Worm (Caenorhabditis elegans) whole organism, young adult: ENCODE results near the gene C26G2.2.
A peak's percentile ranks its signal among the peaks of the same experiment; 100 is the strongest.

ENCODE experiments used
- B0019.2 ChIP-seq: fragments of 200-800 bp; sonication (Bioruptor generic); conservative IDR thresholded peaks from 2 replicates; pipeline ENCODE4 v1.3.6; 2022; ENCODE audit warnings: missing genetic modification reagents, missing genetic modification characterization, missing compliant biosample characterization
- B0035.1 ChIP-seq: sonication (generic microtip); optimal IDR thresholded peaks from 2 replicates; lab custom pipeline; 2016; ENCODE audit warnings: missing genetic modification characterization, mild to moderate bottlenecking, missing compliant biosample characterization, missing genotype, missing genetic modification reagents
- B0336.3 ChIP-seq: fragments of 200-800 bp; sonication (Bioruptor generic); IDR thresholded peaks from 2 replicates; pipeline ENCODE4 v1.3.6; 2022; ENCODE audit warnings: missing genetic modification characterization, missing compliant biosample characterization
- D2030.7 ChIP-seq: fragments of 200-800 bp; sonication (Bioruptor generic); IDR thresholded peaks from 2 replicates; pipeline ENCODE4 v1.3.6; 2022; ENCODE audit warnings: missing genetic modification reagents, missing genetic modification characterization, missing compliant biosample characterization
- F22D6.2 ChIP-seq: sonication (generic microtip); optimal IDR thresholded peaks from 2 replicates; lab custom pipeline; 2016; ENCODE audit warnings: mild to moderate bottlenecking, missing genetic modification characterization, missing compliant biosample characterization
- F57C9.4 ChIP-seq: sonication (generic microtip); optimal IDR thresholded peaks from 2 replicates; lab custom pipeline; 2017; ENCODE audit warnings: mild to moderate bottlenecking, missing genetic modification characterization, missing compliant biosample characterization
- Y67H2A.10 ChIP-seq: fragments of 200-800 bp; sonication (Bioruptor generic); conservative IDR thresholded peaks from 2 replicates; pipeline ENCODE4 v1.3.6; 2022; ENCODE audit warnings: missing genetic modification reagents, missing genetic modification characterization, missing compliant biosample characterization
- Y79H2A.3 ChIP-seq: fragments of 200-800 bp; sonication (Bioruptor generic); conservative IDR thresholded peaks from 2 replicates; pipeline ENCODE4 v1.3.6; 2022; ENCODE audit warnings: missing genetic modification reagents, missing genetic modification characterization, missing compliant biosample characterization
- Y95B8A.8 ChIP-seq: fragments of 200-800 bp; sonication (Bioruptor generic); IDR thresholded peaks from 2 replicates; pipeline ENCODE4 v1.3.6; 2022; ENCODE audit warnings: missing genetic modification reagents, missing genetic modification characterization, missing compliant biosample characterization
- ZK185.1 ChIP-seq: sonication (generic microtip); optimal IDR thresholded peaks from 2 replicates; lab custom pipeline; 2016; ENCODE audit warnings: mild to moderate bottlenecking, missing genetic modification characterization, missing compliant biosample characterization; ENCODE audit not compliant: poor library complexity, severe bottlenecking
- atf-7 ChIP-seq: sonication (generic microtip); optimal IDR thresholded peaks from 2 replicates; lab custom pipeline; 2017; ENCODE audit warnings: mild to moderate bottlenecking, missing genetic modification characterization, missing compliant biosample characterization
- attf-5 ChIP-seq: fragments of 200-800 bp; sonication (Bioruptor generic); optimal IDR thresholded peaks from 2 replicates; lab custom pipeline; 2018; ENCODE audit warnings: mild to moderate bottlenecking, missing genetic modification characterization, missing compliant biosample characterization
- cebp-1 ChIP-seq, 2 experiments: fragments of 200-800 bp in 1 of 2; sonication (Bioruptor generic) in 1 of 2; sonication (generic microtip) in 1 of 2; IDR thresholded peaks in 1 of 2; optimal IDR thresholded peaks in 1 of 2; 2 replicates each; pipeline versions ENCODE4 v1.3.6 to Lab custom; 2017 to 2022; ENCODE audit warnings: missing compliant biosample characterization in 2 of 2, missing genetic modification characterization in 2 of 2, mild to moderate bottlenecking in 1 of 2, missing genetic modification reagents in 1 of 2, moderate library complexity in 1 of 2
- ceh-91 ChIP-seq: fragments of 200-800 bp; sonication (Bioruptor generic); IDR thresholded peaks from 2 replicates; pipeline ENCODE4 v1.3.6; 2022; ENCODE audit warnings: missing genetic modification reagents, missing genetic modification characterization, missing compliant biosample characterization
- chd-7 ChIP-seq: sonication (generic microtip); optimal IDR thresholded peaks from 2 replicates; lab custom pipeline; 2016; ENCODE audit warnings: mild to moderate bottlenecking, missing genetic modification characterization, moderate library complexity, missing compliant biosample characterization
- dox-1 ChIP-seq: fragments of 200-800 bp; sonication (Bioruptor generic); IDR thresholded peaks from 2 replicates; pipeline ENCODE4 v1.3.6; 2022; ENCODE audit warnings: missing genetic modification reagents, missing genetic modification characterization, missing compliant biosample characterization
- ekl-4 ChIP-seq: fragments of 200-800 bp; sonication (Bioruptor generic); IDR thresholded peaks from 2 replicates; pipeline ENCODE4 v1.3.6; 2022; ENCODE audit warnings: missing genetic modification reagents, missing genetic modification characterization, missing compliant biosample characterization
- let-607 ChIP-seq, 2 experiments: fragments of 200-800 bp in 1 of 2; sonication (Bioruptor generic) in 1 of 2; sonication (generic microtip) in 1 of 2; optimal IDR thresholded peaks; 2 replicates each; lab custom pipeline; 2016 to 2018; ENCODE audit warnings: mild to moderate bottlenecking in 2 of 2, missing compliant biosample characterization in 2 of 2, missing genetic modification characterization in 2 of 2, moderate library complexity in 2 of 2, missing genotype in 1 of 2
- lin-26 ChIP-seq: fragments of 200-800 bp; sonication (Bioruptor generic); IDR thresholded peaks from 2 replicates; pipeline ENCODE4 v1.3.6; 2022; ENCODE audit warnings: missing genetic modification reagents, missing genetic modification characterization, missing compliant biosample characterization
- lin-40 ChIP-seq: sonication (generic microtip); optimal IDR thresholded peaks from 2 replicates; lab custom pipeline; 2016; ENCODE audit warnings: missing genetic modification characterization, mild to moderate bottlenecking, missing compliant biosample characterization, missing genotype, missing genetic modification reagents
- lin-54 ChIP-seq: fragments of 200-800 bp; sonication (Bioruptor generic); optimal IDR thresholded peaks from 2 replicates; lab custom pipeline; 2018; ENCODE audit warnings: mild to moderate bottlenecking, missing genetic modification characterization, missing compliant biosample characterization
- lsl-1 ChIP-seq: fragments of 200-800 bp; sonication (Bioruptor generic); optimal IDR thresholded peaks from 2 replicates; lab custom pipeline; 2018; ENCODE audit warnings: mild to moderate bottlenecking, missing genetic modification characterization, moderate library complexity, missing compliant biosample characterization
- mcd-1 ChIP-seq: fragments of 200-800 bp; sonication (Bioruptor generic); IDR thresholded peaks from 2 replicates; pipeline ENCODE4 v1.3.6; 2022; ENCODE audit warnings: missing genetic modification reagents, missing genetic modification characterization, missing compliant biosample characterization
- nhr-179 ChIP-seq: sonication (generic microtip); optimal IDR thresholded peaks from 2 replicates; lab custom pipeline; 2016; ENCODE audit warnings: mild to moderate bottlenecking, missing genetic modification characterization, missing compliant biosample characterization
- nhr-80 ChIP-seq: sonication (generic microtip); optimal IDR thresholded peaks from 2 replicates; lab custom pipeline; 2016; ENCODE audit warnings: missing genetic modification characterization, missing compliant biosample characterization
- nhr-90 ChIP-seq: sonication (generic microtip); optimal IDR thresholded peaks from 2 replicates; lab custom pipeline; 2016; ENCODE audit warnings: missing genotype, mild to moderate bottlenecking, missing genetic modification characterization, missing compliant biosample characterization
- pha-4 ChIP-seq: fragments of 150-350 bp; sonication (generic microtip); optimal IDR thresholded peaks from 2 replicates; lab custom pipeline; 2014; ENCODE audit warnings: missing biosample characterization, missing genetic modification reagents, missing genetic modification characterization
- rcor-1 ChIP-seq: fragments of 200-800 bp; sonication (Bioruptor generic); IDR thresholded peaks from 2 replicates; pipeline ENCODE4 v1.3.6; 2022; ENCODE audit warnings: missing genetic modification reagents, missing genetic modification characterization, missing compliant biosample characterization
- snpc-4 ChIP-seq, 5 experiments: fragments of 150-350 bp in 1 of 5; sonication (generic microtip) in 4 of 5; optimal IDR thresholded peaks; 2 replicates each; lab custom pipeline; 2014 to 2018; ENCODE audit warnings: missing genetic modification characterization in 5 of 5, missing biosample characterization in 3 of 5, antibody characterized with exemption in 2 of 5, mild to moderate bottlenecking in 2 of 5, missing compliant biosample characterization in 2 of 5, missing genotype in 2 of 5, moderate library complexity in 2 of 5, missing genetic modification reagents in 1 of 5
- tbp1 ChIP-seq: fragments of 200-800 bp; sonication (Bioruptor generic); optimal IDR thresholded peaks from 2 replicates; lab custom pipeline; 2018; ENCODE audit warnings: mild to moderate bottlenecking, missing genetic modification characterization, missing compliant biosample characterization
- unc-62 ChIP-seq: fragments of 150-350 bp; optimal IDR thresholded peaks from 2 replicates; lab custom pipeline; 2014; ENCODE audit warnings: missing biosample characterization, missing genetic modification reagents, missing genetic modification characterization
- zfh-2 ChIP-seq: fragments of 200-800 bp; sonication (Bioruptor generic); conservative IDR thresholded peaks from 2 replicates; pipeline ENCODE4 v1.3.6; 2022; ENCODE audit warnings: missing genetic modification reagents, missing genetic modification characterization, missing compliant biosample characterization
- ztf-22 ChIP-seq: fragments of 200-800 bp; sonication (Bioruptor generic); optimal IDR thresholded peaks from 2 replicates; lab custom pipeline; 2018; ENCODE audit warnings: mild to moderate bottlenecking, missing genetic modification characterization, moderate library complexity, missing compliant biosample characterization

C26G2.2 gene

DNA sequence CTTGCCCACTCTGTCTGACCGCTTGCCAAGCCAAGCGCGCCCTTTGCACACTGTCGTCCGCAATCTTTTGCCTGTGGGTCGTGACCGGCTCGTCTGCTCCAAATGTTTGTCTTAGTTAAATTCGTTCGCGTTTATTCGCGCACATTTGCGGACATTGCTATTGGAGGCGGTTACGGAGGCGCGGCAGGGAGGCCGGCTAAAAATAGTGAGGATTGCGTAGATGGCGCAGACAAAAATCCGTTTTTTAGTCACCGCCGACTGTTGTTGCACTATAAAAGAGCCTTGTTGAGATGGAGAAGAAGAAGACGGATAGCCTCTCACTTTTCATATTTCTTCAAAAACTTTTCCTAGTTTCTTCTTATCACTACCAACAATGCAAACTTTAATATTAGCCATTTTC lies 37.4 kb downstream of the C26G2.2 start, which contains the start of gene F40E10.5:
F40E10.5 (plus strand) TSS at position 301 of the 400 bp plus-strand sequence.
- TF ChIP-seq rcor-1 (GFP tag; lab: Robert Waterston, UW) (no peak), zfh-2 (GFP tag; lab: Robert Waterston, UW) (peak; percentile 63)
- TF ChIP-seq, all 124 proteins: peak for 1

DNA sequence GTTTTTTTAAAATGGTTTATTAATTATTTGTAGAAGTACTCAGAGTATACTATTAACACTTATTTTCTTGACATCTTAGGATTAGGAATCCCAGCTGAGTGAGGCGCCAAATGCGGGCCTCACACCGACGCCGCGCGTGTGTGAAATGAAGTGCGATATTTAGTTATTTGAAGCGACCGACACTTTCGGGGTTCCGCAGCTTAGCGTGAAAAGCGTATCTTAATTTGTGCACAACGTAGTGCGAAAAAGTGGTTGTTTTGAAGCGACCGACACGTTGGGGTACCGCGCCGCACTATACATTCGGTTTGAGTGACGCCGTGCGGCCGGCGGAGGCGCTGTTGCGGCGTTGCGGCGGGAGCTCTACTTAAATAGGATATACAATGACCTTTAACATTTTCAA lies 40.8 kb downstream of the C26G2.2 start:
- TF ChIP-seq Y79H2A.3 (GFP tag; lab: Robert Waterston, UW) (no peak), ceh-91 (no peak), snpc-4 (GFP tag; optimal IDR thresholded peaks at IDR 0.05; lab: Kevin White, UChicago) (no peak), snpc-4 (tag; optimal IDR thresholded peaks at IDR 0.05; lab: Kevin White, UChicago) (peak in 2 of 4 experiments; percentile 68 to 80), nhr-179 (tag; lab: Kevin White, UChicago) (no peak)

ce11 chrX:14706698-14707285 lies 42.7 kb downstream of the C26G2.2 start, which contains the start of gene tmem-184:
TSS of gene tmem-184 (minus strand) at chrX:14706861.
- TF ChIP-seq Y67H2A.10 = no peak
- peak; percentile 50 for TF ChIP-seq attf-5 (GFP tag; lab: Kevin White, UChicago)
- TF ChIP-seq Y95B8A.8 (GFP tag; lab: Robert Waterston, UW) = no peak
- TF ChIP-seq nhr-90 (tag; lab: Kevin White, UChicago) = peak; percentile 2
- peak; percentile 51 for TF ChIP-seq chd-7
- TF ChIP-seq lin-40 (tag; lab: Kevin White, UChicago) = peak; percentile 70
- TF ChIP-seq lin-26 (GFP tag; lab: Robert Waterston, UW) = 0 out of 2 replicates have a peak, but pooled peaks have one; percentile 10
- TF ChIP-seq let-607 (tag; optimal IDR thresholded peaks at IDR 0.05; lab: Kevin White, UChicago) = peak; percentile 79 to 86
- peak; percentile 31 for TF ChIP-seq tbp1 (GFP tag; lab: Kevin White, UChicago)
- TF ChIP-seq D2030.7 (GFP tag; lab: Robert Waterston, UW) = no peak
- peak; percentile 45 for TF ChIP-seq ZK185.1 (tag; lab: Kevin White, UChicago)
- TF ChIP-seq cebp-1 (GFP tag; IDR thresholded peaks at IDR 0.05; lab: Robert Waterston, UW) = peak; percentile 83
- TF ChIP-seq cebp-1 (tag; optimal IDR thresholded peaks at IDR 0.05; lab: Kevin White, UChicago) = peak; percentile 93
- no peak for TF ChIP-seq lsl-1 (GFP tag; lab: Kevin White, UChicago)
- no peak for TF ChIP-seq F57C9.4 (tag; lab: Kevin White, UChicago)
- peak; percentile 14 for TF ChIP-seq F22D6.2
- TF ChIP-seq mcd-1 = peak; percentile 19; the same call in 1 of the 2 replicates
- peak; percentile 38; the same call in 1 of the 2 replicates for TF ChIP-seq zfh-2 (GFP tag; lab: Robert Waterston, UW)
- TF ChIP-seq atf-7 (tag; lab: Kevin White, UChicago) = peak; percentile 67
- TF ChIP-seq pha-4 = peak; percentile 80
- TF ChIP-seq nhr-80 (tag; lab: Kevin White, UChicago) = peak; percentile 96
- TF ChIP-seq B0336.3 (GFP tag; lab: Robert Waterston, UW) = peak; percentile 36; the same call in 1 of the 2 replicates
- TF ChIP-seq lin-54 (GFP tag; lab: Kevin White, UChicago) = peak; percentile 39
- TF ChIP-seq unc-62 (GFP tag; lab: Kevin White, UChicago) = peak; percentile 97
- peak; percentile 31; the same call in 1 of the 2 replicates for TF ChIP-seq dox-1
- TF ChIP-seq B0035.1 = no peak
- no peak for TF ChIP-seq snpc-4 (GFP tag; optimal IDR thresholded peaks at IDR 0.05; lab: Kevin White, UChicago)
- peak in 2 of 4 experiments; percentile 14 to 41 for TF ChIP-seq snpc-4 (tag; optimal IDR thresholded peaks at IDR 0.05; lab: Kevin White, UChicago)
- TF ChIP-seq ztf-22 = peak; percentile 22
- no peak for TF ChIP-seq B0019.2
- peak; percentile 36; the same call in 1 of the 2 replicates for TF ChIP-seq ekl-4
